Worm (Caenorhabditis elegans) whole organism, young adult: ENCODE data around the gene H39E23.2.

Experiments
- B0035.1 ChIP-seq: sonication (generic microtip); optimal IDR thresholded peaks from 2 replicates; lab custom pipeline; 2016; ENCODE audit warnings: missing genetic modification characterization, mild to moderate bottlenecking, missing compliant biosample characterization, missing genotype, missing genetic modification reagents
- B0261.1 ChIP-seq: sonication (generic microtip); optimal IDR thresholded peaks from 2 replicates; lab custom pipeline; 2016; ENCODE audit warnings: mild to moderate bottlenecking, missing genetic modification characterization, moderate library complexity, missing compliant biosample characterization
- B0336.3 ChIP-seq: fragments of 200-800 bp; sonication (Bioruptor generic); IDR thresholded peaks from 2 replicates; pipeline ENCODE4 v1.3.6; 2022; ENCODE audit warnings: missing genetic modification characterization, missing compliant biosample characterization
- F10E7.11 ChIP-seq: sonication (generic microtip); optimal IDR thresholded peaks from 2 replicates; lab custom pipeline; 2017; ENCODE audit warnings: mild to moderate bottlenecking, missing genetic modification characterization, moderate library complexity, missing compliant biosample characterization
- F33H1.4 ChIP-seq: fragments of 200-800 bp; sonication (Bioruptor generic); IDR thresholded peaks from 2 replicates; pipeline ENCODE4 v1.3.6; 2022; ENCODE audit warnings: missing genetic modification reagents, missing genetic modification characterization, missing compliant biosample characterization
- F49E8.2 ChIP-seq: sonication (generic microtip); optimal IDR thresholded peaks from 3 replicates; lab custom pipeline; 2017; ENCODE audit warnings: missing genetic modification characterization, mild to moderate bottlenecking, missing compliant biosample characterization, antibody characterized with exemption, moderate library complexity; ENCODE audit not compliant: insufficient read depth
- F55B11.4 ChIP-seq: sonication (generic microtip); optimal IDR thresholded peaks from 2 replicates; lab custom pipeline; 2016; ENCODE audit warnings: missing compliant biosample characterization, missing genetic modification characterization, borderline replicate concordance; ENCODE audit not compliant: insufficient read depth
- K11D2.4 ChIP-seq: fragments of 200-800 bp; sonication (Bioruptor generic); IDR thresholded peaks from 2 replicates; pipeline ENCODE4 v1.3.6; 2022; ENCODE audit warnings: missing genetic modification reagents, missing genetic modification characterization, missing compliant biosample characterization
- Y67H2A.10 ChIP-seq: fragments of 200-800 bp; sonication (Bioruptor generic); conservative IDR thresholded peaks from 2 replicates; pipeline ENCODE4 v1.3.6; 2022; ENCODE audit warnings: missing genetic modification reagents, missing genetic modification characterization, missing compliant biosample characterization
- Y95B8A.8 ChIP-seq: fragments of 200-800 bp; sonication (Bioruptor generic); IDR thresholded peaks from 2 replicates; pipeline ENCODE4 v1.3.6; 2022; ENCODE audit warnings: missing genetic modification reagents, missing genetic modification characterization, missing compliant biosample characterization
- akir-1 ChIP-seq: fragments of 200-800 bp; sonication (Bioruptor generic); optimal IDR thresholded peaks from 2 replicates; lab custom pipeline; 2018; ENCODE audit warnings: mild to moderate bottlenecking, missing genetic modification characterization, moderate library complexity, missing compliant biosample characterization
- ama-1 ChIP-seq, 3 experiments: fragments of 150-350 bp in 1 of 3; sonication (generic microtip) in 2 of 3; optimal IDR thresholded peaks; 2 replicates each; lab custom pipeline; 2014 to 2018; ENCODE audit warnings: missing biosample characterization in 2 of 3, missing genetic modification characterization in 2 of 3, missing genetic modification reagents in 2 of 3
- aptf-3 ChIP-seq: fragments of 200-800 bp; sonication (Bioruptor generic); IDR thresholded peaks from 2 replicates; pipeline ENCODE4 v1.3.6; 2022; ENCODE audit warnings: missing genetic modification characterization, missing compliant biosample characterization
- atf-7 ChIP-seq: sonication (generic microtip); optimal IDR thresholded peaks from 2 replicates; lab custom pipeline; 2017; ENCODE audit warnings: mild to moderate bottlenecking, missing genetic modification characterization, missing compliant biosample characterization
- attf-6 ChIP-seq: fragments of 200-800 bp; sonication (Bioruptor generic); IDR thresholded peaks from 2 replicates; pipeline ENCODE4 v1.3.6; 2022; ENCODE audit warnings: missing genetic modification reagents, missing genetic modification characterization, missing compliant biosample characterization
- cebp-2 ChIP-seq: fragments of 200-800 bp; sonication (Bioruptor generic); IDR thresholded peaks from 2 replicates; pipeline ENCODE4 v1.3.6; 2022; ENCODE audit warnings: missing genetic modification characterization, missing compliant biosample characterization
- ceh-100 ChIP-seq: fragments of 200-800 bp; sonication (Bioruptor generic); IDR thresholded peaks from 2 replicates; pipeline ENCODE4 v1.3.6; 2022; ENCODE audit warnings: missing genetic modification reagents, missing genetic modification characterization, missing compliant biosample characterization
- ceh-27 ChIP-seq: fragments of 200-800 bp; sonication (Bioruptor generic); optimal IDR thresholded peaks from 2 replicates; lab custom pipeline; 2018; ENCODE audit warnings: mild to moderate bottlenecking, missing genetic modification characterization, moderate library complexity, missing compliant biosample characterization
- ceh-40 ChIP-seq: fragments of 200-800 bp; sonication (Bioruptor generic); IDR thresholded peaks from 2 replicates; pipeline ENCODE4 v1.3.6; 2022; ENCODE audit warnings: missing genetic modification characterization, missing compliant biosample characterization
- ceh-79 ChIP-seq: sonication (generic microtip); optimal IDR thresholded peaks from 2 replicates; lab custom pipeline; 2017; ENCODE audit warnings: mild to moderate bottlenecking, missing genetic modification characterization, missing compliant biosample characterization
- chd-7 ChIP-seq: sonication (generic microtip); optimal IDR thresholded peaks from 2 replicates; lab custom pipeline; 2016; ENCODE audit warnings: mild to moderate bottlenecking, missing genetic modification characterization, moderate library complexity, missing compliant biosample characterization
- die-1 ChIP-seq: sonication (generic microtip); optimal IDR thresholded peaks from 2 replicates; lab custom pipeline; 2016; ENCODE audit warnings: missing genotype, mild to moderate bottlenecking, missing genetic modification characterization, missing compliant biosample characterization
- dpl-1 ChIP-seq: fragments of 150-350 bp; optimal IDR thresholded peaks from 2 replicates; lab custom pipeline; 2014; ENCODE audit warnings: missing biosample characterization, missing genetic modification reagents, missing genetic modification characterization
- egl-18 ChIP-seq: fragments of 200-800 bp; sonication (Bioruptor generic); IDR thresholded peaks from 2 replicates; pipeline ENCODE4 v1.3.6; 2022; ENCODE audit warnings: missing genetic modification reagents, missing genetic modification characterization, missing compliant biosample characterization
- egl-44 ChIP-seq: fragments of 200-800 bp; sonication (Bioruptor generic); IDR thresholded peaks from 2 replicates; pipeline ENCODE4 v1.3.6; 2022; ENCODE audit warnings: missing genetic modification reagents, missing genetic modification characterization, missing compliant biosample characterization
- egrh-3 ChIP-seq: fragments of 200-800 bp; sonication (Bioruptor generic); IDR thresholded peaks from 2 replicates; pipeline ENCODE4 v1.3.6; 2022; ENCODE audit warnings: missing genetic modification reagents, missing genetic modification characterization, missing compliant biosample characterization
- ets-4 ChIP-seq: fragments of 200-800 bp; sonication (Bioruptor generic); optimal IDR thresholded peaks from 2 replicates; lab custom pipeline; 2018; ENCODE audit warnings: mild to moderate bottlenecking, missing genetic modification characterization, missing compliant biosample characterization
- him-1 ChIP-seq: sonication (generic microtip); optimal IDR thresholded peaks from 2 replicates; lab custom pipeline; 2016; ENCODE audit warnings: missing genotype, missing genetic modification reagents, missing genetic modification characterization, missing compliant biosample characterization
- hlh-26 ChIP-seq: fragments of 200-800 bp; sonication (Bioruptor generic); conservative IDR thresholded peaks from 2 replicates; pipeline ENCODE4 v1.3.6; 2022; ENCODE audit warnings: missing genetic modification reagents, missing genetic modification characterization, missing compliant biosample characterization
- hrde-1 ChIP-seq: sonication (generic microtip); optimal IDR thresholded peaks from 2 replicates; lab custom pipeline; 2016; ENCODE audit warnings: missing genetic modification characterization, mild to moderate bottlenecking, missing compliant biosample characterization, moderate library complexity, missing genotype, missing genetic modification reagents, borderline replicate concordance
- lin-26 ChIP-seq: fragments of 200-800 bp; sonication (Bioruptor generic); IDR thresholded peaks from 2 replicates; pipeline ENCODE4 v1.3.6; 2022; ENCODE audit warnings: missing genetic modification reagents, missing genetic modification characterization, missing compliant biosample characterization
- lin-35 ChIP-seq, 3 experiments: fragments of 150-350 bp in 2 of 3; sonication (generic microtip) in 1 of 3; optimal IDR thresholded peaks; 2 replicates each; lab custom pipeline; 2014 to 2018; ENCODE audit warnings: missing biosample characterization in 3 of 3, missing genetic modification characterization in 3 of 3, missing genetic modification reagents in 3 of 3
- madf-3 ChIP-seq: fragments of 200-800 bp; sonication (Bioruptor generic); IDR thresholded peaks from 2 replicates; pipeline ENCODE4 v1.3.6; 2022; ENCODE audit warnings: missing genetic modification reagents, missing genetic modification characterization, missing compliant biosample characterization
- nfya-2 ChIP-seq: fragments of 200-800 bp; sonication (Bioruptor generic); IDR thresholded peaks from 2 replicates; pipeline ENCODE4 v1.3.6; 2022; ENCODE audit warnings: missing genetic modification reagents, missing genetic modification characterization, missing compliant biosample characterization
- nfyb-1 ChIP-seq: fragments of 200-800 bp; sonication (Bioruptor generic); IDR thresholded peaks from 2 replicates; pipeline ENCODE4 v1.3.6; 2022; ENCODE audit warnings: missing genetic modification reagents, missing genetic modification characterization, missing compliant biosample characterization
- nhr-80 ChIP-seq: sonication (generic microtip); optimal IDR thresholded peaks from 2 replicates; lab custom pipeline; 2016; ENCODE audit warnings: missing genetic modification characterization, missing compliant biosample characterization
- pha-4 ChIP-seq: fragments of 150-350 bp; sonication (generic microtip); optimal IDR thresholded peaks from 2 replicates; lab custom pipeline; 2014; ENCODE audit warnings: missing biosample characterization, missing genetic modification reagents, missing genetic modification characterization
- rcor-1 ChIP-seq: fragments of 200-800 bp; sonication (Bioruptor generic); IDR thresholded peaks from 2 replicates; pipeline ENCODE4 v1.3.6; 2022; ENCODE audit warnings: missing genetic modification reagents, missing genetic modification characterization, missing compliant biosample characterization
- repo-1 ChIP-seq: sonication (generic microtip); optimal IDR thresholded peaks from 2 replicates; lab custom pipeline; 2017; ENCODE audit warnings: mild to moderate bottlenecking, missing genetic modification characterization, missing compliant biosample characterization
- snpc-1.3 ChIP-seq: sonication (generic microtip); optimal IDR thresholded peaks from 2 replicates; lab custom pipeline; 2017; ENCODE audit warnings: missing genetic modification characterization, mild to moderate bottlenecking, missing compliant biosample characterization, antibody characterized with exemption, moderate library complexity, missing genotype, missing genetic modification reagents; ENCODE audit not compliant: insufficient read depth
- sptf-2 ChIP-seq: fragments of 200-800 bp; sonication (Bioruptor generic); optimal IDR thresholded peaks from 2 replicates; lab custom pipeline; 2018; ENCODE audit warnings: mild to moderate bottlenecking, missing genetic modification characterization, missing compliant biosample characterization
- tbp1 ChIP-seq: fragments of 200-800 bp; sonication (Bioruptor generic); optimal IDR thresholded peaks from 2 replicates; lab custom pipeline; 2018; ENCODE audit warnings: mild to moderate bottlenecking, missing genetic modification characterization, missing compliant biosample characterization
- tlf-1 ChIP-seq: fragments of 200-800 bp; sonication (Bioruptor generic); optimal IDR thresholded peaks from 2 replicates; lab custom pipeline; 2018; ENCODE audit warnings: mild to moderate bottlenecking, missing genetic modification characterization, missing compliant biosample characterization
- xnd-1 ChIP-seq: sonication (generic microtip); optimal IDR thresholded peaks from 2 replicates; lab custom pipeline; 2016; ENCODE audit warnings: missing genotype, missing genetic modification reagents, missing genetic modification characterization, missing compliant biosample characterization
- zfh-2 ChIP-seq: fragments of 200-800 bp; sonication (Bioruptor generic); conservative IDR thresholded peaks from 2 replicates; pipeline ENCODE4 v1.3.6; 2022; ENCODE audit warnings: missing genetic modification reagents, missing genetic modification characterization, missing compliant biosample characterization
- zim-3 ChIP-seq: sonication (generic microtip); optimal IDR thresholded peaks from 2 replicates; lab custom pipeline; 2017; ENCODE audit warnings: mild to moderate bottlenecking, missing genetic modification characterization, moderate library complexity, missing compliant biosample characterization
- ztf-18 ChIP-seq: sonication (generic microtip); optimal IDR thresholded peaks from 2 replicates; lab custom pipeline; 2016; ENCODE audit warnings: missing genotype, mild to moderate bottlenecking, missing genetic modification characterization, missing compliant biosample characterization
- ztf-3 ChIP-seq: fragments of 200-800 bp; sonication (Bioruptor generic); optimal IDR thresholded peaks from 2 replicates; lab custom pipeline; 2018; ENCODE audit warnings: mild to moderate bottlenecking, missing genetic modification characterization, missing compliant biosample characterization

Gene H39E23.2

ce11 chrV:14092403-14092802, 17.7 kb upstream of the H39E23.2 start, which contains the start of gene D1086.3 (continued):
- TF ChIP-seq madf-3 (GFP tag; lab: Robert Waterston, UW) (no peak; the same call in 1 of the 2 replicates), zim-3 (tag; lab: Kevin White, UChicago) (no peak), cebp-2 (GFP tag; lab: Robert Waterston, UW) (no peak), ceh-40 (GFP tag; lab: Robert Waterston, UW) (no peak), rcor-1 (GFP tag; lab: Robert Waterston, UW) (peak; percentile 62), zfh-2 (GFP tag; lab: Robert Waterston, UW) (no peak), Y95B8A.8 (GFP tag; lab: Robert Waterston, UW) (0 out of 2 replicates have a peak, but pooled peaks have one; percentile 32), tbp1 (peak; percentile 80), K11D2.4 (GFP tag; lab: Robert Waterston, UW) (no peak), F33H1.4 (GFP tag; lab: Robert Waterston, UW) (peak; percentile 69), attf-6 (GFP tag; lab: Robert Waterston, UW) (peak; percentile 93), nfyb-1 (peak; percentile 78), lin-35 (GFP tag; optimal IDR thresholded peaks at IDR 0.05; lab: Kevin White, UChicago) (no peak), ets-4 (no peak), die-1 (tag; lab: Kevin White, UChicago) (no peak), dpl-1 (no peak), chd-7 (tag; lab: Kevin White, UChicago) (peak; percentile 14), B0336.3 (GFP tag; lab: Robert Waterston, UW) (peak; percentile 73), B0035.1 (tag; lab: Kevin White, UChicago) (no peak), F55B11.4 (tag; lab: Kevin White, UChicago) (no peak), nfya-2 (GFP tag; lab: Robert Waterston, UW) (no peak), Y67H2A.10 (GFP tag; lab: Robert Waterston, UW) (no peak), hlh-26 (GFP tag; lab: Robert Waterston, UW) (no peak), hrde-1 (tag; lab: Kevin White, UChicago) (peak; percentile 27), snpc-1.3 (tag; lab: Kevin White, UChicago) (peak; percentile 93), F10E7.11 (tag; lab: Kevin White, UChicago) (no peak), xnd-1 (tag; lab: Kevin White, UChicago) (peak; percentile 49), akir-1 (GFP tag; lab: Kevin White, UChicago) (no peak), ceh-79 (tag; lab: Kevin White, UChicago) (no peak), nhr-80 (tag; lab: Kevin White, UChicago) (no peak), sptf-2 (GFP tag; lab: Kevin White, UChicago) (no peak), tlf-1 (GFP tag; lab: Kevin White, UChicago) (no peak), pha-4 (tag; lab: Kevin White, UChicago) (no peak), egl-18 (GFP tag; lab: Robert Waterston, UW) (no peak), atf-7 (tag; lab: Kevin White, UChicago) (peak; percentile 46), repo-1 (tag; lab: Kevin White, UChicago) (peak; percentile 52), egl-44 (GFP tag; lab: Robert Waterston, UW) (0 out of 2 replicates have a peak, but pooled peaks have one; percentile 11), him-1 (tag; lab: Kevin White, UChicago) (peak; percentile 97), ztf-3 (GFP tag; lab: Kevin White, UChicago) (no peak), lin-26 (GFP tag; lab: Robert Waterston, UW) (0 out of 2 replicates have a peak, but pooled peaks have one; percentile 54), ceh-27 (GFP tag; lab: Kevin White, UChicago) (peak; percentile 5), F49E8.2 (tag; lab: Kevin White, UChicago) (peak; percentile 76), ztf-18 (peak; percentile 35), ceh-100 (GFP tag; lab: Robert Waterston, UW) (peak; percentile 67), aptf-3 (GFP tag; lab: Robert Waterston, UW) (no peak), ama-1 (optimal IDR thresholded peaks at IDR 0.05; lab: Kevin White, UChicago) (peak; percentile 73), ama-1 (GFP tag; optimal IDR thresholded peaks at IDR 0.05; lab: Kevin White, UChicago) (no peak), B0261.1 (peak; percentile 5), egrh-3 (GFP tag; lab: Robert Waterston, UW) (no peak)
